Worm (Caenorhabditis elegans): ENCODE measurements around the gene srg-22.

Gene srg-22

ce11 chrII:3063366-3063765 is 29.9 kb downstream of the srg-22 start:
- TF ChIP-seq snpc-4 (tag; optimal IDR thresholded peaks at IDR 0.05) (no peak), pax-3 (tag; optimal IDR thresholded peaks at IDR 0.05) (no peak), hlh-4 (tag; optimal IDR thresholded peaks at IDR 0.05) (no peak), mep-1 (tag; optimal IDR thresholded peaks at IDR 0.05) (no peak), fkh-8 (tag; optimal IDR thresholded peaks at IDR 0.05) (no peak), sox-4 (tag; optimal IDR thresholded peaks at IDR 0.05) (no peak), F16B12.6 (tag; optimal IDR thresholded peaks at IDR 0.05) (no peak), zag-1 (tag; optimal IDR thresholded peaks at IDR 0.05) (no peak), elt-3 (tag; optimal IDR thresholded peaks at IDR 0.05) (no peak)

DNA sequence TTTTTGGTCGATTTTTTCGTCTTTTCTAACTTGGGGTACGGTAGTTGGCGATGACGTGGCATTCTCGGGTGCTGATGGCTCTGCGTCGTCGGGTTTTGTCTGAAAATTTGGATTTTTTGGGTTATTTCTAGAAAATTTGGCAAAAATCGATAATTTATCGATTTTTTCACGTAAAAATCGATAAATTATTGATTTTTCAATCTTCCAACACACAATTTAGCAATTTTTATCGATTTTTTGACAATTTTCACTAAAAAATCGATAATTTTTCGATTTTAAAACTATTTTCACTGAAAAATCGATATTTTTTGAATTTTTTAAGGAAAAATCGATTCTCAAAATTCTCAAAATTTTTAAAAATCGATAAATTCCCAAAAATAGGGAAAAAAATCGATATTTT is 30.4 kb downstream of the srg-22 start:
- TF ChIP-seq nhr-76 (tag; optimal IDR thresholded peaks at IDR 0.05) (no peak), mab-9 (GFP tag; IDR thresholded peaks at IDR 0.05) (no peak), isw-1 (GFP tag; IDR thresholded peaks at IDR 0.05) (no peak), ceh-63 (GFP tag; optimal IDR thresholded peaks at IDR 0.05) (no peak), tlp-1 (tag; optimal IDR thresholded peaks at IDR 0.05) (no peak), nhr-12 (tag; optimal IDR thresholded peaks at IDR 0.05) (no peak), unc-86 (tag; optimal IDR thresholded peaks at IDR 0.05) (no peak), nhr-28 (tag; optimal IDR thresholded peaks at IDR 0.05) (no peak), fkh-4 (tag; optimal IDR thresholded peaks at IDR 0.05; ENCODE audit: borderline replicate concordance) (no peak), nhr-84 (tag; optimal IDR thresholded peaks at IDR 0.05) (no peak), ceh-88 (GFP tag; IDR thresholded peaks at IDR 0.05) (no peak), irx-1 (tag; optimal IDR thresholded peaks at IDR 0.05) (no peak), tbx-2 (tag; optimal IDR thresholded peaks at IDR 0.05) (no peak), hpl-2 (GFP tag; optimal IDR thresholded peaks at IDR 0.05) (no peak), snu-23 (GFP tag; optimal IDR thresholded peaks at IDR 0.05) (no peak), C34B4.2 (tag; optimal IDR thresholded peaks at IDR 0.05) (no peak), unc-130 (tag; optimal IDR thresholded peaks at IDR 0.05) (no peak), zag-1 (tag; optimal IDR thresholded peaks at IDR 0.05) (no peak)

DNA sequence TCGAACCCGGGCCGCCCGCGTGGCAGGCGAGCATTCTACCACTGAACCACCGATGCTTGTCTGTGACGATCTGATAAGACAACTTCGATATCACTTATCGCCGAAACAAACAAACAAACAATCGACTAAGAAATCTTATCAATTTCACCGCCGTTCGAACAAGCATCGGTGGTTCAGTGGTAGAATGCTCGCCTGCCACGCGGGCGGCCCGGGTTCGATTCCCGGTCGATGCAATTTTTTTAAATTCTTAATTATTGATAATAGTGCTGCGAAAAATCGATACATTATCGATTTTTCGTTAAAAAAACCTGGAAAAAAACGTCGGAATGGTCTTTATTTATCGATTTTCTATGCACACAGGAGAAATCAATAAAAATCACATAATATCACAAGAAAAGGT is 31.0 kb downstream of the srg-22 start:
- no peak for TF ChIP-seq aha-1 (tag; optimal IDR thresholded peaks at IDR 0.05)
- TF ChIP-seq unc-86 (tag; optimal IDR thresholded peaks at IDR 0.05) = no peak
- TF ChIP-seq blmp-1 (tag; optimal IDR thresholded peaks at IDR 0.05) = no peak
- peak in 1 of 2 experiments; percentile 42 for TF ChIP-seq lsy-2 (tag; optimal IDR thresholded peaks at IDR 0.05)
- no peak for TF ChIP-seq ets-5 (GFP tag; IDR thresholded peaks at IDR 0.05)
- no peak for TF ChIP-seq fos-1 (tag; optimal IDR thresholded peaks at IDR 0.05)
- TF ChIP-seq egl-27 (tag; optimal IDR thresholded peaks at IDR 0.05) = no peak
- TF ChIP-seq irx-1 (tag; optimal IDR thresholded peaks at IDR 0.05) = no peak
- TF ChIP-seq lin-35 (GFP tag; optimal IDR thresholded peaks at IDR 0.05) = peak in 1 of 2 experiments; percentile 3
- TF ChIP-seq elt-2 (tag; optimal IDR thresholded peaks at IDR 0.05) = peak; percentile 45
- TF ChIP-seq C04F5.9 (tag; optimal IDR thresholded peaks at IDR 0.05) = no peak
- TF ChIP-seq grh-1 (GFP tag; IDR thresholded peaks at IDR 0.05) = no peak
- TF ChIP-seq mef-2 (tag; optimal IDR thresholded peaks at IDR 0.05) = no peak
- no peak for TF ChIP-seq ceh-63 (GFP tag; optimal IDR thresholded peaks at IDR 0.05)

- TF ChIP-seq unc-30 (tag; optimal IDR thresholded peaks at IDR 0.05) (no peak), ceh-90 (tag; optimal IDR thresholded peaks at IDR 0.05) (no peak), hpl-2 (GFP tag; optimal IDR thresholded peaks at IDR 0.05) (no peak), mep-1 (tag; optimal IDR thresholded peaks at IDR 0.05) (no peak), nhr-85 (tag) (no peak), sox-4 (tag; optimal IDR thresholded peaks at IDR 0.05) (no peak), pax-3 (tag; optimal IDR thresholded peaks at IDR 0.05) (no peak), elt-3 (tag; optimal IDR thresholded peaks at IDR 0.05) (no peak), vab-15 (tag; optimal IDR thresholded peaks at IDR 0.05) (no peak), efl-3 (GFP tag; optimal IDR thresholded peaks at IDR 0.05) (no peak), nhr-71 (tag; optimal IDR thresholded peaks at IDR 0.05) (no peak), nhr-237 (tag; optimal IDR thresholded peaks at IDR 0.05) (no peak), xbp-1 (tag; optimal IDR thresholded peaks at IDR 0.05) (no peak), nhr-11 (tag; optimal IDR thresholded peaks at IDR 0.05) (no peak)
These were observed 31.6 kb downstream of the srg-22 start for ce11 chrII:3061605-3062004.
